Fruit fly (Drosophila melanogaster): ENCODE measurements around the gene stck.

- TF ChIP-seq pan (optimal IDR thresholded peaks at IDR 0.05): no peak
- TF ChIP-seq CG8478 (optimal IDR thresholded peaks at IDR 0.05): no peak
- TF ChIP-seq EcR (GFP tag; optimal IDR thresholded peaks at IDR 0.05): no peak
Measured at dm6 chr3R:8317709-8318335, 39.0 kb upstream of the stck start.
